Worm (Caenorhabditis elegans) whole organism, mixed stage, embryonic: Measurements from ENCODE around the gene nspc-7.
A peak's percentile ranks its signal among the peaks of the same experiment; 100 is the strongest.

Experiments used
- M03D4.4 ChIP-seq: sonication (generic microtip); optimal IDR thresholded peaks from 2 replicates; lab custom pipeline; 2017; ENCODE audit warnings: mild to moderate bottlenecking, missing genetic modification characterization, missing compliant biosample characterization
- bed-3 ChIP-seq: fragments of 200-800 bp; sonication (Bioruptor generic); optimal IDR thresholded peaks from 3 replicates; lab custom pipeline; 2018; ENCODE audit warnings: mild to moderate bottlenecking, missing genetic modification characterization, moderate library complexity, missing compliant biosample characterization
- blmp-1 ChIP-seq: fragments of 150-350 bp; optimal IDR thresholded peaks from 2 replicates; lab custom pipeline; 2014; ENCODE audit warnings: missing biosample characterization, missing genetic modification characterization
- ceh-39 ChIP-seq: fragments of 150-350 bp; optimal IDR thresholded peaks from 2 replicates; lab custom pipeline; 2014; ENCODE audit warnings: missing biosample characterization, missing genetic modification characterization
- ceh-43 ChIP-seq: fragments of 200-800 bp; sonication (Bioruptor generic); optimal IDR thresholded peaks from 2 replicates; lab custom pipeline; 2018; ENCODE audit warnings: mild to moderate bottlenecking, missing genetic modification characterization, moderate library complexity, missing compliant biosample characterization
- ceh-83 ChIP-seq: fragments of 200-800 bp; sonication (Bioruptor generic); optimal IDR thresholded peaks from 2 replicates; lab custom pipeline; 2018; ENCODE audit warnings: mild to moderate bottlenecking, missing genetic modification characterization, missing compliant biosample characterization
- ces-1 ChIP-seq: fragments of 150-350 bp; optimal IDR thresholded peaks from 2 replicates; lab custom pipeline; 2014; ENCODE audit warnings: missing biosample characterization, missing genetic modification reagents, missing genetic modification characterization
- cnd-1 ChIP-seq: fragments of 200-800 bp; sonication (Bioruptor generic); optimal IDR thresholded peaks from 2 replicates; lab custom pipeline; 2018; ENCODE audit warnings: mild to moderate bottlenecking, missing genetic modification characterization, missing compliant biosample characterization
- drap-1 ChIP-seq: fragments of 200-800 bp; sonication (Bioruptor generic); optimal IDR thresholded peaks from 3 replicates; lab custom pipeline; 2018; ENCODE audit warnings: mild to moderate bottlenecking, missing genetic modification characterization, missing compliant biosample characterization
- elt-1 ChIP-seq: sonication (generic microtip); optimal IDR thresholded peaks from 2 replicates; lab custom pipeline; 2017; ENCODE audit warnings: missing genetic modification characterization, mild to moderate bottlenecking, missing compliant biosample characterization, antibody characterized with exemption, moderate library complexity, borderline replicate concordance; ENCODE audit not compliant: insufficient read depth
- elt-3 ChIP-seq: fragments of 150-350 bp; optimal IDR thresholded peaks from 2 replicates; lab custom pipeline; 2014; ENCODE audit warnings: missing biosample characterization, missing genetic modification characterization
- flh-1 ChIP-seq: fragments of 200-800 bp; sonication (Bioruptor generic); optimal IDR thresholded peaks from 2 replicates; lab custom pipeline; 2018; ENCODE audit warnings: mild to moderate bottlenecking, missing genetic modification characterization, moderate library complexity, missing compliant biosample characterization
- ham-2 ChIP-seq: fragments of 200-800 bp; sonication (Bioruptor generic); optimal IDR thresholded peaks from 2 replicates; lab custom pipeline; 2018; ENCODE audit warnings: mild to moderate bottlenecking, missing genetic modification characterization, missing compliant biosample characterization
- hlh-1 ChIP-seq: fragments of 150-350 bp; optimal IDR thresholded peaks from 2 replicates; lab custom pipeline; 2014; ENCODE audit warnings: missing biosample characterization, missing genetic modification reagents, missing genetic modification characterization
- lin-13 ChIP-seq: fragments of 150-350 bp; optimal IDR thresholded peaks from 2 replicates; lab custom pipeline; 2014; ENCODE audit warnings: missing biosample characterization, missing genetic modification characterization
- lin-32 ChIP-seq: fragments of 200-800 bp; sonication (Bioruptor generic); optimal IDR thresholded peaks from 2 replicates; lab custom pipeline; 2018; ENCODE audit warnings: mild to moderate bottlenecking, missing genetic modification characterization, missing compliant biosample characterization
- lsy-2 ChIP-seq: fragments of 150-350 bp; optimal IDR thresholded peaks from 2 replicates; lab custom pipeline; 2014; ENCODE audit warnings: missing biosample characterization, missing genetic modification characterization
- mab-5 ChIP-seq: fragments of 150-350 bp; optimal IDR thresholded peaks from 2 replicates; lab custom pipeline; 2014; ENCODE audit warnings: missing biosample characterization, missing genetic modification characterization
- mep-1 ChIP-seq: fragments of 150-350 bp; optimal IDR thresholded peaks from 2 replicates; lab custom pipeline; 2017; ENCODE audit warnings: missing biosample characterization, missing genetic modification reagents, missing genetic modification characterization, inconsistent platforms
- mls-2 ChIP-seq: sonication (generic microtip); optimal IDR thresholded peaks from 2 replicates; lab custom pipeline; 2016; ENCODE audit warnings: mild to moderate bottlenecking, missing genetic modification characterization, moderate library complexity, missing compliant biosample characterization
- nhr-12 ChIP-seq: fragments of 150-350 bp; optimal IDR thresholded peaks from 2 replicates; lab custom pipeline; 2014; ENCODE audit warnings: missing biosample characterization, missing genetic modification characterization
- nhr-2 ChIP-seq: fragments of 150-350 bp; optimal IDR thresholded peaks from 2 replicates; lab custom pipeline; 2014; ENCODE audit warnings: missing biosample characterization, missing genetic modification characterization
- nhr-237 ChIP-seq: fragments of 150-350 bp; optimal IDR thresholded peaks from 2 replicates; lab custom pipeline; 2014; ENCODE audit warnings: missing biosample characterization, missing genetic modification characterization
- nhr-28 ChIP-seq: fragments of 150-350 bp; optimal IDR thresholded peaks from 2 replicates; lab custom pipeline; 2014; ENCODE audit warnings: missing biosample characterization, missing genetic modification characterization
- nhr-76 ChIP-seq: sonication (generic microtip); optimal IDR thresholded peaks from 2 replicates; lab custom pipeline; 2017; ENCODE audit warnings: missing biosample characterization, missing genetic modification characterization
- pha-4 ChIP-seq: fragments of 150-350 bp; optimal IDR thresholded peaks from 2 replicates; lab custom pipeline; 2018; ENCODE audit warnings: missing biosample characterization, missing genetic modification reagents, missing genetic modification characterization
- sem-2 ChIP-seq: fragments of 200-800 bp; sonication (Bioruptor generic); optimal IDR thresholded peaks from 2 replicates; lab custom pipeline; 2018; ENCODE audit warnings: mild to moderate bottlenecking, missing genetic modification characterization, missing compliant biosample characterization
- snpc-4 ChIP-seq: fragments of 150-350 bp; optimal IDR thresholded peaks from 2 replicates; lab custom pipeline; 2014; ENCODE audit warnings: missing biosample characterization, missing genetic modification characterization
- sptf-1 ChIP-seq: sonication (generic microtip); optimal IDR thresholded peaks from 2 replicates; lab custom pipeline; 2017; ENCODE audit warnings: mild to moderate bottlenecking, missing genetic modification characterization, moderate library complexity, missing compliant biosample characterization
- tbx-8 ChIP-seq: fragments of 200-800 bp; sonication (Bioruptor generic); optimal IDR thresholded peaks from 2 replicates; lab custom pipeline; 2018; ENCODE audit warnings: mild to moderate bottlenecking, missing genetic modification characterization, moderate library complexity, missing compliant biosample characterization
- unc-120 ChIP-seq: sonication (generic microtip); optimal IDR thresholded peaks from 2 replicates; lab custom pipeline; 2017; ENCODE audit warnings: missing genetic modification characterization, missing compliant biosample characterization; ENCODE audit not compliant: poor library complexity, severe bottlenecking
- unc-39 ChIP-seq: fragments of 150-350 bp; optimal IDR thresholded peaks from 2 replicates; lab custom pipeline; 2014; ENCODE audit warnings: missing biosample characterization, missing genetic modification characterization
- unc-62 ChIP-seq: fragments of 150-350 bp; optimal IDR thresholded peaks from 2 replicates; lab custom pipeline; 2014; ENCODE audit warnings: missing biosample characterization, missing genetic modification reagents, missing genetic modification characterization
- zip-8 ChIP-seq: fragments of 150-350 bp; optimal IDR thresholded peaks from 2 replicates; lab custom pipeline; 2014; ENCODE audit warnings: missing biosample characterization, missing genetic modification characterization
- ztf-11 ChIP-seq: fragments of 150-350 bp; optimal IDR thresholded peaks from 2 replicates; lab custom pipeline; 2014; ENCODE audit warnings: missing biosample characterization, missing genetic modification characterization

nspc-7 gene

ce11 chrX:8545971-8546442, 4.3 kb downstream of the nspc-7 start, which contains the start of gene sdha-1:
sdha-1 (minus strand) TSS chrX:8546021.
- peak; percentile 54 for TF ChIP-seq hlh-1 (tag; lab: Kevin White, UChicago)
- TF ChIP-seq unc-120: peak; percentile 50
- TF ChIP-seq mep-1 (tag; lab: Kevin White, UChicago): peak; percentile 74
- peak; percentile 2 for TF ChIP-seq ceh-39 (tag; lab: Kevin White, UChicago)
- TF ChIP-seq lsy-2 (tag; lab: Kevin White, UChicago): no peak
- peak; percentile 37 for TF ChIP-seq drap-1 (GFP tag; lab: Kevin White, UChicago)
- TF ChIP-seq elt-1 (tag; lab: Kevin White, UChicago): no peak
- no peak for TF ChIP-seq ham-2 (GFP tag; lab: Kevin White, UChicago)
- no peak for TF ChIP-seq ces-1
- TF ChIP-seq lin-13 (tag; lab: Kevin White, UChicago): peak; percentile 71
- TF ChIP-seq ztf-11 (tag; lab: Kevin White, UChicago): no peak
- no peak for TF ChIP-seq sptf-1 (tag; lab: Kevin White, UChicago)
- peak; percentile 6 for TF ChIP-seq cnd-1 (tag; lab: Kevin White, UChicago)
- TF ChIP-seq pha-4 (tag; lab: Kevin White, UChicago): peak; percentile 54
- TF ChIP-seq nhr-237 (tag; lab: Kevin White, UChicago): peak; percentile 53
- no peak for TF ChIP-seq nhr-2 (tag; lab: Kevin White, UChicago)

- no peak for TF ChIP-seq lsy-2 (tag; lab: Kevin White, UChicago)
- TF ChIP-seq ces-1: no peak
- TF ChIP-seq zip-8: no peak
- TF ChIP-seq unc-62 (GFP tag; lab: Kevin White, UChicago): no peak
- TF ChIP-seq blmp-1 (tag; lab: Kevin White, UChicago): no peak
- no peak for TF ChIP-seq mep-1 (tag; lab: Kevin White, UChicago)
- TF ChIP-seq elt-1 (tag; lab: Kevin White, UChicago): no peak
- no peak for TF ChIP-seq nhr-12 (tag; lab: Kevin White, UChicago)
- no peak for TF ChIP-seq elt-3
- TF ChIP-seq tbx-8 (GFP tag; lab: Kevin White, UChicago): no peak
- TF ChIP-seq bed-3: no peak
- no peak for TF ChIP-seq nhr-237 (tag; lab: Kevin White, UChicago)
- no peak for TF ChIP-seq lin-32 (GFP tag; lab: Kevin White, UChicago)
- no peak for TF ChIP-seq ceh-43 (GFP tag; lab: Kevin White, UChicago)
- TF ChIP-seq drap-1 (GFP tag; lab: Kevin White, UChicago): no peak
- TF ChIP-seq M03D4.4: no peak
Observed at ce11 chrX:8549026-8549425, 7.4 kb downstream of the nspc-7 start, which contains the start of gene D2021.4. D2021.4 (minus strand) TSS chrX:8549073.

DNA sequence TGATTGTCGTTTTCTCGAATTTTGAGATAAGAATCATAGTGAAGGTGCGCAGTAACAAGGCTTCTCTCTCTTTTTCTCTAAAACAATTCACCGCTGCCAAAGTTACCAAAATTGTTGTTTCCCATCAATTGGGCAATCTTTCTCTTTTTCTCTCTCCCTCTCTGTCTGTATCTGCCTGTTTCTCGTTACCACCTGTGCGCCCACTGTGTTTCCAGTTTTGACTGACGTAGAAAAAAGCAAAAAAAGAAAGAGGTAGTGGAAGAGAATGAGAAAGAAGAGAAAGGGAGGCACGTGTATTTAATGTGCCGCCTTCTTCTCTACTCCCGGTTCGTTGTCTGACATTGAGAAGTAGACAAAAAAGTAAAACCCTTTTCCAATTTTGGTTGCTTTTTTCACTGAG, 8.4 kb downstream of the nspc-7 start:
- TF ChIP-seq blmp-1 (tag; lab: Kevin White, UChicago): no peak
- TF ChIP-seq lsy-2 (tag; lab: Kevin White, UChicago): no peak
- TF ChIP-seq zip-8: no peak
- TF ChIP-seq unc-62 (GFP tag; lab: Kevin White, UChicago): no peak
- no peak for TF ChIP-seq nhr-2 (tag; lab: Kevin White, UChicago)
- no peak for TF ChIP-seq nhr-12 (tag; lab: Kevin White, UChicago)
- no peak for TF ChIP-seq ceh-39 (tag; lab: Kevin White, UChicago)
- TF ChIP-seq unc-120: no peak
- no peak for TF ChIP-seq bed-3
- TF ChIP-seq lin-32 (GFP tag; lab: Kevin White, UChicago): no peak
- TF ChIP-seq hlh-1 (tag; lab: Kevin White, UChicago): no peak
- no peak for TF ChIP-seq ces-1
- no peak for TF ChIP-seq nhr-28 (tag; lab: Kevin White, UChicago)
- TF ChIP-seq drap-1 (GFP tag; lab: Kevin White, UChicago): no peak

ce11 chrX:8551687-8552327, 10.1 kb downstream of the nspc-7 start, which contains the start of gene dhhc-14:
dhhc-14 (plus strand) TSS chrX:8552277.
- TF ChIP-seq nhr-12 (tag; lab: Kevin White, UChicago) (no peak), mep-1 (tag; lab: Kevin White, UChicago) (peak; percentile 79), hlh-1 (tag; lab: Kevin White, UChicago) (peak; percentile 51), mls-2 (tag; lab: Kevin White, UChicago) (peak; percentile 26), ceh-39 (tag; lab: Kevin White, UChicago) (peak; percentile 32), bed-3 (no peak), blmp-1 (tag; lab: Kevin White, UChicago) (no peak), elt-3 (no peak), unc-120 (peak; percentile 26), lin-13 (tag; lab: Kevin White, UChicago) (peak; percentile 75), unc-39 (tag; lab: Kevin White, UChicago) (no peak), ceh-83 (no peak), lsy-2 (tag; lab: Kevin White, UChicago) (peak; percentile 50), zip-8 (no peak), flh-1 (GFP tag; lab: Kevin White, UChicago) (no peak), sptf-1 (tag; lab: Kevin White, UChicago) (peak; percentile 56), nhr-28 (tag; lab: Kevin White, UChicago) (no peak), lin-32 (GFP tag; lab: Kevin White, UChicago) (no peak), mab-5 (tag; lab: Kevin White, UChicago) (no peak), M03D4.4 (no peak), ham-2 (GFP tag; lab: Kevin White, UChicago) (no peak), sem-2 (GFP tag; lab: Kevin White, UChicago) (no peak), elt-1 (tag; lab: Kevin White, UChicago) (no peak), ztf-11 (tag; lab: Kevin White, UChicago) (peak; percentile 9), ceh-43 (GFP tag; lab: Kevin White, UChicago) (no peak), nhr-2 (tag; lab: Kevin White, UChicago) (no peak), unc-62 (GFP tag; lab: Kevin White, UChicago) (peak; percentile 28), drap-1 (GFP tag; lab: Kevin White, UChicago) (peak; percentile 31), ces-1 (peak; percentile 73), cnd-1 (tag; lab: Kevin White, UChicago) (peak; percentile 27), pha-4 (tag; lab: Kevin White, UChicago) (peak; percentile 46), tbx-8 (GFP tag; lab: Kevin White, UChicago) (no peak), nhr-76 (tag; lab: Kevin White, UChicago) (no peak), snpc-4 (tag; lab: Kevin White, UChicago) (no peak)
